Fruit fly (Drosophila melanogaster) whole organism, embryonic: Measurements from ENCODE around the gene Srr.

Experiments used
- ATbp ChIP-seq: fragments of 200-800 bp; sonication (Bioruptor generic); optimal IDR thresholded peaks from 2 replicates; lab custom pipeline; 2017; ENCODE audit warnings: missing biosample characterization, mild to moderate bottlenecking, missing genetic modification characterization, missing genetic modification reagents
- CG10321 ChIP-seq: fragments of 200-800 bp; sonication (Bioruptor generic); IDR thresholded peaks from 2 replicates; pipeline ENCODE4 v1.3.6; 2022; ENCODE audit warnings: missing biosample characterization, missing genetic modification characterization
- CG10959 ChIP-seq: fragments of 200-800 bp; sonication (Bioruptor generic); IDR thresholded peaks from 2 replicates; pipeline ENCODE4 v1.3.6; 2022; ENCODE audit warnings: missing biosample characterization, missing genetic modification characterization
- CG11723 ChIP-seq: fragments of 200-800 bp; sonication (Bioruptor generic); optimal IDR thresholded peaks from 2 replicates; lab custom pipeline; 2017; ENCODE audit warnings: missing biosample characterization, mild to moderate bottlenecking, missing genetic modification characterization
- CG12744 ChIP-seq: fragments of 200-800 bp; sonication (Bioruptor generic); optimal IDR thresholded peaks from 2 replicates; lab custom pipeline; 2016; ENCODE audit warnings: missing biosample characterization, missing genetic modification characterization
- CG13123 ChIP-seq: fragments of 200-800 bp; sonication (Bioruptor generic); optimal IDR thresholded peaks from 2 replicates; lab custom pipeline; 2016; ENCODE audit warnings: missing biosample characterization, missing genetic modification characterization
- CG15073 ChIP-seq: fragments of 200-800 bp; sonication (Bioruptor generic); optimal IDR thresholded peaks from 2 replicates; lab custom pipeline; 2016; ENCODE audit warnings: missing biosample characterization, missing genetic modification characterization
- CG15514 ChIP-seq: fragments of 200-800 bp; sonication (Bioruptor generic); optimal IDR thresholded peaks from 3 replicates; lab custom pipeline; 2017; ENCODE audit warnings: missing biosample characterization, missing genetic modification characterization, mild to moderate bottlenecking, moderate library complexity, missing genetic modification reagents
- CG16813 ChIP-seq: fragments of 200-800 bp; sonication (Bioruptor generic); IDR thresholded peaks from 3 replicates; pipeline ENCODE4 v1.3.6; 2022; ENCODE audit warnings: missing biosample characterization, missing genetic modification characterization; ENCODE audit not compliant: partially characterized antibody
- CG17328 ChIP-seq: fragments of 200-800 bp; sonication (Bioruptor generic); IDR thresholded peaks from 2 replicates; pipeline ENCODE4 v1.3.6; 2022; ENCODE audit warnings: missing biosample characterization, missing genetic modification characterization
- CG1832 ChIP-seq: fragments of 200-800 bp; sonication (Bioruptor generic); optimal IDR thresholded peaks from 2 replicates; lab custom pipeline; 2017; ENCODE audit warnings: missing biosample characterization, mild to moderate bottlenecking, missing genetic modification characterization, inconsistent platforms
- CG2678 ChIP-seq: fragments of 200-800 bp; sonication (Bioruptor generic); optimal IDR thresholded peaks from 3 replicates; lab custom pipeline; 2019; ENCODE audit warnings: missing biosample characterization, mild to moderate bottlenecking, missing genetic modification characterization, moderate library complexity
- CG2889 ChIP-seq: fragments of 200-800 bp; sonication (Bioruptor generic); IDR thresholded peaks from 3 replicates; pipeline ENCODE4 v1.3.6; 2022; ENCODE audit warnings: missing biosample characterization, missing genetic modification characterization
- CG30020 ChIP-seq: fragments of 200-800 bp; optimal IDR thresholded peaks from 2 replicates; lab custom pipeline; 2019; ENCODE audit warnings: missing biosample characterization, mild to moderate bottlenecking, missing genetic modification characterization, moderate library complexity
- CG31365 ChIP-seq: fragments of 200-800 bp; sonication (Bioruptor generic); optimal IDR thresholded peaks from 2 replicates; lab custom pipeline; 2018; ENCODE audit warnings: missing biosample characterization, mild to moderate bottlenecking, missing genetic modification characterization
- CG32767 ChIP-seq: fragments of 200-800 bp; sonication (Bioruptor generic); IDR thresholded peaks from 2 replicates; pipeline ENCODE4 v1.3.6; 2022; ENCODE audit warnings: missing biosample characterization, missing genetic modification characterization
- CG4404 ChIP-seq: fragments of 200-800 bp; sonication (Bioruptor generic); IDR thresholded peaks from 2 replicates; pipeline ENCODE4 v1.3.6; 2022; ENCODE audit warnings: missing biosample characterization, missing genetic modification characterization
- CG6254 ChIP-seq: fragments of 200-800 bp; sonication (Bioruptor generic); optimal IDR thresholded peaks from 3 replicates; lab custom pipeline; 2017; ENCODE audit warnings: mild to moderate bottlenecking, missing biosample characterization, missing genetic modification reagents, missing genetic modification characterization
- CG6791 ChIP-seq: fragments of 200-800 bp; sonication (Bioruptor generic); IDR thresholded peaks from 3 replicates; pipeline ENCODE4 v1.3.6; 2022; ENCODE audit warnings: missing biosample characterization, missing genetic modification characterization; ENCODE audit not compliant: partially characterized antibody
- CG6854 ChIP-seq: fragments of 200-800 bp; sonication (Bioruptor generic); optimal IDR thresholded peaks from 3 replicates; lab custom pipeline; 2017; ENCODE audit warnings: missing biosample characterization, mild to moderate bottlenecking, missing genetic modification characterization
- CG7963 ChIP-seq: fragments of 200-800 bp; sonication (Bioruptor generic); IDR thresholded peaks from 3 replicates; pipeline ENCODE4 v1.3.6; 2022; ENCODE audit warnings: missing biosample characterization, missing genetic modification characterization; ENCODE audit not compliant: partially characterized antibody
- CG8388 ChIP-seq: fragments of 200-800 bp; sonication (Bioruptor generic); optimal IDR thresholded peaks from 2 replicates; lab custom pipeline; 2019; ENCODE audit warnings: missing biosample characterization, mild to moderate bottlenecking, missing genetic modification characterization, moderate library complexity
- CG8478 ChIP-seq: fragments of >200 bp; optimal IDR thresholded peaks from 2 replicates; lab custom pipeline; 2018
- CG9609 ChIP-seq: fragments of 200-800 bp; sonication (Bioruptor generic); optimal IDR thresholded peaks from 3 replicates; lab custom pipeline; 2016; ENCODE audit warnings: missing biosample characterization, missing genetic modification characterization
- CTCF ChIP-seq: fragments of 200-800 bp; sonication (Bioruptor generic); optimal IDR thresholded peaks from 2 replicates; lab custom pipeline; 2017; ENCODE audit warnings: missing biosample characterization, mild to moderate bottlenecking, missing genetic modification characterization, moderate library complexity
- CoRest ChIP-seq: fragments of 200-800 bp; sonication (Bioruptor generic); optimal IDR thresholded peaks from 3 replicates; lab custom pipeline; 2018; ENCODE audit warnings: missing biosample characterization, mild to moderate bottlenecking, missing genetic modification characterization, moderate library complexity
- D19A ChIP-seq: fragments of 200-800 bp; optimal IDR thresholded peaks from 3 replicates; lab custom pipeline; 2019; ENCODE audit warnings: missing biosample characterization, mild to moderate bottlenecking, missing genetic modification characterization, moderate library complexity
- Dll ChIP-seq: fragments of 200-800 bp; sonication (Bioruptor generic); IDR thresholded peaks from 4 replicates; pipeline ENCODE4 v1.3.6; 2022; ENCODE audit warnings: missing biosample characterization, missing genetic modification characterization; ENCODE audit not compliant: partially characterized antibody
- Dref ChIP-seq: fragments of 200-800 bp; sonication (Bioruptor generic); IDR thresholded peaks from 2 replicates; pipeline ENCODE4 v1.3.6; 2022; ENCODE audit warnings: missing biosample characterization, missing genetic modification characterization
- E2f1 ChIP-seq: fragments of 200-800 bp; sonication (Bioruptor generic); IDR thresholded peaks from 2 replicates; pipeline ENCODE4 v1.3.6; 2022; ENCODE audit warnings: missing biosample characterization, missing genetic modification characterization
- HHEX ChIP-seq: fragments of 200-800 bp; sonication (Bioruptor generic); optimal IDR thresholded peaks from 3 replicates; lab custom pipeline; 2017; ENCODE audit warnings: missing biosample characterization, mild to moderate bottlenecking, missing genetic modification characterization, missing genetic modification reagents
- Lhr ChIP-seq: fragments of 200-800 bp; sonication (Bioruptor generic); optimal IDR thresholded peaks from 3 replicates; lab custom pipeline; 2017; ENCODE audit warnings: mild to moderate bottlenecking, missing biosample characterization, missing genetic modification reagents, missing genetic modification characterization
- Max ChIP-seq: fragments of 200-800 bp; sonication (Bioruptor generic); optimal IDR thresholded peaks from 2 replicates; lab custom pipeline; 2016; ENCODE audit warnings: missing biosample characterization, mild to moderate bottlenecking, missing genetic modification characterization
- Mrtf ChIP-seq: fragments of 200-800 bp; sonication (Bioruptor generic); IDR thresholded peaks from 3 replicates; pipeline ENCODE4 v1.3.6; 2022; ENCODE audit warnings: missing biosample characterization, missing genetic modification characterization
- YL-1 ChIP-seq: fragments of 200-800 bp; sonication (Bioruptor generic); optimal IDR thresholded peaks from 3 replicates; lab custom pipeline; 2017; ENCODE audit warnings: missing biosample characterization, mild to moderate bottlenecking, missing genetic modification characterization
- ab ChIP-seq: fragments of 200-800 bp; sonication (Bioruptor generic); optimal IDR thresholded peaks from 2 replicates; lab custom pipeline; 2016; ENCODE audit warnings: missing biosample characterization, missing genetic modification characterization
- ac ChIP-seq: fragments of 200-800 bp; sonication (Bioruptor generic); optimal IDR thresholded peaks from 3 replicates; lab custom pipeline; 2017; ENCODE audit warnings: missing biosample characterization, mild to moderate bottlenecking, missing genetic modification characterization
- amos ChIP-seq: fragments of 200-800 bp; sonication (Bioruptor generic); IDR thresholded peaks from 2 replicates; pipeline ENCODE4 v1.3.6; 2022; ENCODE audit warnings: missing biosample characterization, missing genetic modification characterization; ENCODE audit not compliant: partially characterized antibody
- cg ChIP-seq: fragments of 200-800 bp; sonication (Bioruptor generic); optimal IDR thresholded peaks from 3 replicates; lab custom pipeline; 2019; ENCODE audit warnings: missing biosample characterization, mild to moderate bottlenecking, missing genetic modification characterization, moderate library complexity
- chn ChIP-seq: fragments of 200-800 bp; sonication (Bioruptor generic); optimal IDR thresholded peaks from 2 replicates; lab custom pipeline; 2016; ENCODE audit warnings: missing biosample characterization, missing genetic modification characterization
- esg ChIP-seq: fragments of 200-800 bp; sonication (Bioruptor generic); conservative IDR thresholded peaks from 2 replicates; pipeline ENCODE4 v1.3.6; 2022; ENCODE audit warnings: missing biosample characterization, missing genetic modification characterization
- lov ChIP-seq, 2 experiments: fragments of 200-800 bp in 1 of 2; fragments of >200 bp in 1 of 2; sonication (Bioruptor generic) in 1 of 2; IDR thresholded peaks in 1 of 2; optimal IDR thresholded peaks in 1 of 2; 2 replicates in 1 of 2; 3 replicates in 1 of 2; pipeline versions ENCODE4 v1.3.6 to Lab custom; 2017 to 2022; ENCODE audit warnings: missing biosample characterization in 1 of 2, missing genetic modification characterization in 1 of 2
- p53 ChIP-seq: fragments of 200-800 bp; sonication (Bioruptor generic); optimal IDR thresholded peaks from 2 replicates; lab custom pipeline; 2016; ENCODE audit warnings: missing biosample characterization, missing genetic modification characterization
- phol ChIP-seq: fragments of 200-800 bp; sonication (Bioruptor generic); optimal IDR thresholded peaks from 3 replicates; lab custom pipeline; 2018; ENCODE audit warnings: missing biosample characterization, mild to moderate bottlenecking, missing genetic modification characterization, moderate library complexity
- sd ChIP-seq: fragments of 200-800 bp; sonication (Bioruptor generic); optimal IDR thresholded peaks from 3 replicates; lab custom pipeline; 2018; ENCODE audit warnings: missing biosample characterization, mild to moderate bottlenecking, missing genetic modification characterization, moderate library complexity
- sisA ChIP-seq: fragments of 200-800 bp; sonication (Bioruptor generic); IDR thresholded peaks from 2 replicates; pipeline ENCODE4 v1.3.6; 2022; ENCODE audit warnings: missing biosample characterization, missing genetic modification characterization
- sna ChIP-seq: fragments of 200-800 bp; sonication (Bioruptor generic); IDR thresholded peaks from 2 replicates; pipeline ENCODE4 v1.3.6; 2022; ENCODE audit warnings: missing biosample characterization, missing genetic modification characterization; ENCODE audit not compliant: partially characterized antibody
- tap ChIP-seq: fragments of 200-800 bp; optimal IDR thresholded peaks from 3 replicates; lab custom pipeline; 2019; ENCODE audit warnings: missing biosample characterization, mild to moderate bottlenecking, missing genetic modification characterization, moderate library complexity
- tio ChIP-seq: fragments of 200-800 bp; sonication (Bioruptor generic); optimal IDR thresholded peaks from 2 replicates; lab custom pipeline; 2017; ENCODE audit warnings: missing biosample characterization, missing genetic modification characterization, inconsistent platforms
- tll ChIP-seq, 2 experiments: fragments of 200-800 bp in 1 of 2; fragments of >200 bp in 1 of 2; sonication (Bioruptor generic) in 1 of 2; optimal IDR thresholded peaks; 2 replicates each; lab custom pipeline; 2017 to 2019; ENCODE audit warnings: missing biosample characterization in 2 of 2, missing genetic modification characterization in 2 of 2, mild to moderate bottlenecking in 1 of 2, moderate library complexity in 1 of 2
- trh ChIP-seq: fragments of 200-800 bp; sonication (Bioruptor generic); optimal IDR thresholded peaks from 2 replicates; lab custom pipeline; 2016; ENCODE audit warnings: missing biosample characterization, missing genetic modification characterization

Gene Srr

dm6 chr3R:9328812-9329211, 36.4 kb upstream of the Srr start (continued):
- TF ChIP-seq CG16813 (GFP tag; lab: Robert Waterston, UW) (no peak), CG4404 (GFP tag; lab: Robert Waterston, UW) (no peak), tll (GFP tag; optimal IDR thresholded peaks at IDR 0.05; lab: Kevin White, UChicago) (no peak), CG11723 (GFP tag; lab: Kevin White, UChicago) (no peak), amos (GFP tag; lab: Robert Waterston, UW) (peak; percentile 51; the same call in 1 of the 2 replicates), CG15073 (GFP tag; lab: Kevin White, UChicago) (no peak), CG1832 (GFP tag; lab: Kevin White, UChicago) (no peak), CG9609 (GFP tag; lab: Kevin White, UChicago) (no peak), ac (no peak), CG2889 (GFP tag; lab: Robert Waterston, UW) (no peak), Mrtf (GFP tag; lab: Robert Waterston, UW) (no peak), p53 (GFP tag; lab: Kevin White, UChicago) (no peak), sna (no peak), CG12744 (GFP tag; lab: Kevin White, UChicago) (no peak), phol (tag; lab: Kevin White, UChicago) (peak; percentile 23), tio (GFP tag; lab: Kevin White, UChicago) (no peak), Dll (GFP tag; lab: Robert Waterston, UW) (no peak), YL-1 (GFP tag; lab: Kevin White, UChicago) (no peak), esg (GFP tag; lab: Robert Waterston, UW) (no peak), lov (optimal IDR thresholded peaks at IDR 0.05; lab: Kevin White, UChicago) (no peak), lov (GFP tag; IDR thresholded peaks at IDR 0.05; lab: Robert Waterston, UW) (no peak), sisA (GFP tag; lab: Robert Waterston, UW) (no peak), E2f1 (peak; percentile 67), CG8388 (GFP tag; lab: Kevin White, UChicago) (no peak), CG6254 (GFP tag; lab: Kevin White, UChicago) (no peak), CG13123 (no peak), CG2678 (no peak), tap (no peak), Max (GFP tag; lab: Kevin White, UChicago) (no peak), CG10321 (no peak), CG6791 (GFP tag; lab: Robert Waterston, UW) (0 out of 3 replicates have a peak, but pooled peaks have one; percentile 26), cg (GFP tag; lab: Kevin White, UChicago) (no peak), CG6854 (GFP tag; lab: Kevin White, UChicago) (peak; percentile 69), HHEX (GFP tag; lab: Kevin White, UChicago) (no peak), Dref (GFP tag; lab: Robert Waterston, UW) (peak; percentile 36; the same call in 1 of the 2 replicates), CG32767 (GFP tag; lab: Robert Waterston, UW) (no peak), ab (GFP tag; lab: Kevin White, UChicago) (no peak), CG7963 (peak; percentile 30; the same call in 1 of the 3 replicates), CG15514 (GFP tag; lab: Kevin White, UChicago) (no peak), Lhr (no peak), CG30020 (tag; lab: Kevin White, UChicago) (no peak), sd (tag; lab: Kevin White, UChicago) (no peak), CG8478 (lab: Kevin White, UChicago) (peak; percentile 71), D19A (tag; lab: Kevin White, UChicago) (no peak), CTCF (peak; percentile 77), CG31365 (peak; percentile 99), ATbp (no peak), chn (no peak), CoRest (tag; lab: Kevin White, UChicago) (peak; percentile 34), trh (GFP tag; lab: Kevin White, UChicago) (no peak), CG10959 (GFP tag; lab: Robert Waterston, UW) (no peak), CG17328 (no peak)
